Worm (Caenorhabditis elegans) whole organism, L2 larva: ENCODE measurements around the gene srx-7.

Experiments used
- F13H6.1 ChIP-seq: sonication (generic microtip); optimal IDR thresholded peaks from 2 replicates; lab custom pipeline; 2016; ENCODE audit warnings: missing genetic modification characterization, missing compliant biosample characterization
- aly-2 ChIP-seq: fragments of 150-350 bp; optimal IDR thresholded peaks from 2 replicates; lab custom pipeline; 2014; ENCODE audit warnings: missing biosample characterization, missing genetic modification characterization
- egl-27 ChIP-seq: sonication (generic microtip); optimal IDR thresholded peaks from 3 replicates; lab custom pipeline; 2017; ENCODE audit warnings: missing biosample characterization, missing genetic modification reagents, missing genetic modification characterization
- unc-62 ChIP-seq: fragments of 150-350 bp; optimal IDR thresholded peaks from 2 replicates; lab custom pipeline; 2014; ENCODE audit warnings: missing biosample characterization, missing genetic modification reagents, missing genetic modification characterization

DNA sequence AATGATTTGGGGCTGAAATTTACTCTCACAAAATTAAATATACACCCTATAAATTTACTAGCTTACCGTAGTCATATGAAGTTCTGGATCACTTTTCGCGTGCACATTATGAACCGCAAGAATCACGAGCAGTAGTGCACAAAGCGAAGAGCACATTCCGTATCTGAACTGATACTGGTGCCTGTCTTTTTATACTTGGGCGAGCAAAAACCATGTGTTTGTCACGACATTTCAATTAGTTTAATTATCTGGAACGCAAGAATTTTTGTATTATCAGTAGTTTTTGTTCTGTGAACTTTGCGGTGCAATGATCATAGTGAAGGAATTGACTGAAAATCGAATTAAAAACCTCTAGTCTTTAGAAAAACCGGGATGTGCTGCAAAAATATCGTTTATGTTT, 35.9 kb upstream of the srx-7 start, which contains the start of gene lipl-3:
- TF ChIP-seq unc-62 (GFP tag; lab: Kevin White, UChicago) (no peak), F13H6.1 (no peak), aly-2 (tag; lab: Kevin White, UChicago) (no peak), egl-27 (tag; lab: Kevin White, UChicago) (no peak)
